Fruit fly (Drosophila melanogaster) whole organism: ENCODE data around the gene CG15322.

Experiments used
- Dll ChIP-seq: fragments of >200 bp; optimal IDR thresholded peaks from 2 replicates; lab custom pipeline; 2017
- psq ChIP-seq: fragments of >200 bp; optimal IDR thresholded peaks from 2 replicates; lab custom pipeline; 2017

dm6 chrX:20173464-20173995, 40.2 kb downstream of the CG15322 start, which contains the start of gene AnxB10:
- TF ChIP-seq Dll (lab: Kevin White, UChicago): no peak
- TF ChIP-seq psq (lab: Kevin White, UChicago): no peak
